Worm (Caenorhabditis elegans) whole organism, L2 larva: ENCODE results near the gene F18E9.3.

Experiments used
- Y55F3AM.14 ChIP-seq: fragments of 200-800 bp; sonication (Bioruptor generic); optimal IDR thresholded peaks from 2 replicates; lab custom pipeline; 2018; ENCODE audit warnings: mild to moderate bottlenecking, missing genetic modification characterization, missing compliant biosample characterization
- ZK546.5 ChIP-seq: sonication (generic microtip); optimal IDR thresholded peaks from 2 replicates; lab custom pipeline; 2017; ENCODE audit warnings: missing biosample characterization, missing genetic modification characterization
- aly-2 ChIP-seq: fragments of 150-350 bp; optimal IDR thresholded peaks from 2 replicates; lab custom pipeline; 2014; ENCODE audit warnings: missing biosample characterization, missing genetic modification characterization
- blmp-1 ChIP-seq: sonication (generic microtip); optimal IDR thresholded peaks from 2 replicates; lab custom pipeline; 2017; ENCODE audit warnings: missing genetic modification characterization, mild to moderate bottlenecking, missing compliant biosample characterization, antibody characterized with exemption, moderate library complexity; ENCODE audit not compliant: insufficient read depth
- egl-27 ChIP-seq: sonication (generic microtip); optimal IDR thresholded peaks from 3 replicates; lab custom pipeline; 2017; ENCODE audit warnings: missing biosample characterization, missing genetic modification reagents, missing genetic modification characterization
- lin-39 ChIP-seq: fragments of 150-350 bp; optimal IDR thresholded peaks from 2 replicates; lab custom pipeline; 2014; ENCODE audit warnings: missing biosample characterization, missing genetic modification reagents, missing genetic modification characterization
- lsy-2 ChIP-seq, 2 experiments: fragments of 150-350 bp in 1 of 2; sonication (generic microtip) in 1 of 2; optimal IDR thresholded peaks; 2 replicates each; lab custom pipeline; 2014 to 2017; ENCODE audit warnings: missing biosample characterization in 2 of 2, missing genetic modification characterization in 2 of 2
- mab-5 ChIP-seq: fragments of 150-350 bp; optimal IDR thresholded peaks from 2 replicates; lab custom pipeline; 2014; ENCODE audit warnings: missing biosample characterization, missing genetic modification characterization
- mbf-1 ChIP-seq: sonication (generic microtip); optimal IDR thresholded peaks from 2 replicates; lab custom pipeline; 2017; ENCODE audit warnings: missing biosample characterization, missing genetic modification characterization
- nhr-11 ChIP-seq: fragments of 150-350 bp; optimal IDR thresholded peaks from 2 replicates; lab custom pipeline; 2014; ENCODE audit warnings: missing biosample characterization, missing genetic modification characterization
- nhr-12 ChIP-seq: fragments of 150-350 bp; optimal IDR thresholded peaks from 2 replicates; lab custom pipeline; 2014; ENCODE audit warnings: missing biosample characterization, missing genetic modification characterization
- nhr-21 ChIP-seq: fragments of 150-350 bp; optimal IDR thresholded peaks from 2 replicates; lab custom pipeline; 2014; ENCODE audit warnings: missing biosample characterization, missing genetic modification characterization
- nhr-23 ChIP-seq: fragments of 150-350 bp; optimal IDR thresholded peaks from 2 replicates; lab custom pipeline; 2014; ENCODE audit warnings: missing biosample characterization, missing genetic modification reagents, missing genetic modification characterization
- nhr-6 ChIP-seq: fragments of 150-350 bp; optimal IDR thresholded peaks from 2 replicates; lab custom pipeline; 2014; ENCODE audit warnings: missing biosample characterization, missing genetic modification characterization
- sem-4 ChIP-seq: fragments of 150-350 bp; optimal IDR thresholded peaks from 2 replicates; lab custom pipeline; 2014; ENCODE audit warnings: missing biosample characterization, missing genetic modification reagents, missing genetic modification characterization
- sma-3 ChIP-seq: sonication (generic microtip); optimal IDR thresholded peaks from 2 replicates; lab custom pipeline; 2016; ENCODE audit warnings: missing genetic modification reagents, missing genetic modification characterization, missing compliant biosample characterization
- sma-9 ChIP-seq, 2 experiments: fragments of 150-350 bp in 1 of 2; sonication (generic microtip) in 1 of 2; optimal IDR thresholded peaks; 2 replicates each; lab custom pipeline; 2014 to 2016; ENCODE audit warnings: missing genetic modification characterization in 2 of 2, mild to moderate bottlenecking in 1 of 2, missing biosample characterization in 1 of 2, missing compliant biosample characterization in 1 of 2, missing genetic modification reagents in 1 of 2, moderate library complexity in 1 of 2
- unc-55 ChIP-seq: fragments of 150-350 bp; sonication (generic microtip); optimal IDR thresholded peaks from 3 replicates; lab custom pipeline; 2014; ENCODE audit warnings: missing biosample characterization, missing genetic modification reagents, missing genetic modification characterization
- unc-62 ChIP-seq: fragments of 150-350 bp; optimal IDR thresholded peaks from 2 replicates; lab custom pipeline; 2014; ENCODE audit warnings: missing biosample characterization, missing genetic modification reagents, missing genetic modification characterization
- ztf-1 ChIP-seq: fragments of 200-800 bp; sonication (Bioruptor generic); conservative IDR thresholded peaks from 2 replicates; pipeline ENCODE4 v1.3.6; 2022; ENCODE audit warnings: missing genetic modification characterization, missing compliant biosample characterization
- ztf-11 ChIP-seq: sonication (generic microtip); optimal IDR thresholded peaks from 2 replicates; lab custom pipeline; 2017; ENCODE audit warnings: missing biosample characterization, missing genetic modification characterization

Gene F18E9.3

DNA sequence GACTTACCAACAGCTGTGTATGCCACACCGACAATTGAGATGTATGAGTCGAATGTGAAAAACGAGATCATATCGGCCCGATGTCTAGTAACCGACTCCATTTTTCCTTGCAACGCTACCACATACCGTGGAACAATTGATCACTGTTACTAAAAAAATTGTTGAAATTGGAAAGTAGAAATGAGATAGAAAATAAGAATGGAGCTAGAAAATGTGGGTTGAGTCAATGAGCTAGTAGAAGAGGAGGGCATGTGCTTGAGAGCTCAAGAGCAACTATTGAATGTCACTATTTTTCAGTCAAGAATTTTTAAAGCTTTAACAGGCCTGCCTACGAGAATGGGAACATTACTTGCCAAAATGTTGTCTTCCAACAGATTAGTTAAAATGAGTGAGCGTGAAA lies 39.1 kb downstream of the F18E9.3 start, which contains the start of gene K01A12.3:
Gene K01A12.3, minus strand, starts transcription at position 101 of the 400 bp plus-strand sequence.
- TF ChIP-seq ZK546.5 (tag; lab: Kevin White, UChicago) (no peak), blmp-1 (tag; lab: Kevin White, UChicago) (no peak)
- TF ChIP-seq, all 48 proteins: peak for 0

DNA sequence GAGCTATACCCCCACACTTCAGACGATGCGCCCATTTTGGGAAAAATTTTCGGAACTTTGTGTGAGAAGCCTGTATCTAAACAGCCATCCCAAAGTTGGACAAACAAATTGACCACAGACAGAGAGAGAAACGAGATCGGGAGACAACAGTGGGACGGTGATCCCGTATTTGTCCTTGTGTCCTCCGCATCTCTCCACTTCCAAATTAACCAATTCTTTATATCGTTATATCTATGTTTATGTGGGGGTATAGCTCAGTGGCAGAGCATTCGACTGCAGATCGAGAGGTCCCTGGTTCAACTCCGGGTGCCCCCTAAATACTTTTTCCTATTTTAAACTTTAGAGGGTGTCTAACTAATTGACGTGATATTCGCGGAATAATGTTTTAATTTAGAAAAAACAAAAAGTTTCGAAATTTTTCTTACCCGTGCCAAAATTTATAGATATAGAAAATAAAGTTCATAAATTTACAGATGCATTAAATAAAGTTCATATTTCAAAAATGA lies 52.8 kb downstream of the F18E9.3 start:
- TF ChIP-seq egl-27 (tag; lab: Kevin White, UChicago) (no peak), Y55F3AM.14 (GFP tag; lab: Kevin White, UChicago) (peak; percentile 15), mab-5 (tag; lab: Kevin White, UChicago) (no peak), aly-2 (tag; lab: Kevin White, UChicago) (no peak), unc-55 (GFP tag; lab: Kevin White, UChicago) (no peak), ztf-11 (tag; lab: Kevin White, UChicago) (no peak), nhr-23 (tag; lab: Kevin White, UChicago) (no peak), lin-39 (tag; lab: Kevin White, UChicago) (no peak), sma-3 (GFP tag; lab: Kevin White, UChicago) (peak; percentile 15), mbf-1 (tag; lab: Kevin White, UChicago) (no peak), nhr-21 (tag; lab: Kevin White, UChicago) (peak; percentile 12), sma-9 (GFP tag; optimal IDR thresholded peaks at IDR 0.05; lab: Kevin White, UChicago) (no peak), sma-9 (tag; optimal IDR thresholded peaks at IDR 0.05; lab: Kevin White, UChicago) (no peak), nhr-12 (tag; lab: Kevin White, UChicago) (no peak), sem-4 (no peak), nhr-6 (tag; lab: Kevin White, UChicago) (no peak), nhr-11 (tag; lab: Kevin White, UChicago) (no peak), lsy-2 (tag; optimal IDR thresholded peaks at IDR 0.05; lab: Kevin White, UChicago) (no peak), unc-62 (GFP tag; lab: Kevin White, UChicago) (no peak), ztf-1 (GFP tag; lab: Robert Waterston, UW) (no peak)
